Fruit fly (Drosophila melanogaster) S2 (cell line): Measurements from ENCODE around the gene BHD.

Source experiments
- CG8478 ChIP-seq: fragments of >200 bp; optimal IDR thresholded peaks from 2 replicates; lab custom pipeline; 2018
- CTCF ChIP-seq, 2 experiments: fragments of >200 bp; optimal IDR thresholded peaks; 2 replicates each; lab custom pipeline; 2018

- TF ChIP-seq CG8478 (lab: Kevin White, UChicago), result no peak
- TF ChIP-seq CTCF (optimal IDR thresholded peaks at IDR 0.05; lab: Kevin White, UChicago), result no peak
Measured at dm6 chr3L:7190497-7190896, 47.8 kb upstream of the BHD start.
